Worm (Caenorhabditis elegans) whole organism, midembryonic: ENCODE results near the gene tsp-16.

ENCODE experiments used
- T22C8.4 ChIP-seq: fragments of 200-800 bp; sonication (Bioruptor generic); IDR thresholded peaks from 2 replicates; pipeline ENCODE4 v1.3.6; 2022; ENCODE audit warnings: missing genetic modification characterization, missing compliant biosample characterization
- flt-1 ChIP-seq: fragments of 200-800 bp; sonication (Bioruptor generic); IDR thresholded peaks from 2 replicates; pipeline ENCODE4 v1.3.6; 2022; ENCODE audit warnings: missing genetic modification characterization, missing compliant biosample characterization
- med-1 ChIP-seq: sonication (generic microtip); optimal IDR thresholded peaks from 2 replicates; lab custom pipeline; 2017; ENCODE audit warnings: missing genetic modification characterization, mild to moderate bottlenecking, missing compliant biosample characterization, antibody characterized with exemption, missing genetic modification reagents; ENCODE audit not compliant: insufficient read depth
- ref-1 ChIP-seq: fragments of 200-800 bp; sonication (Bioruptor generic); conservative IDR thresholded peaks from 2 replicates; pipeline ENCODE4 v1.3.6; 2022; ENCODE audit warnings: missing genetic modification reagents, missing genetic modification characterization, missing compliant biosample characterization
- tab-1 ChIP-seq: fragments of 200-800 bp; sonication (Bioruptor generic); IDR thresholded peaks from 2 replicates; pipeline ENCODE4 v1.3.6; 2022; ENCODE audit warnings: missing genetic modification characterization, missing compliant biosample characterization
- ztf-29 ChIP-seq: fragments of 200-800 bp; sonication (Bioruptor generic); IDR thresholded peaks from 2 replicates; pipeline ENCODE4 v1.3.6; 2022; ENCODE audit warnings: missing genetic modification reagents, missing genetic modification characterization, missing compliant biosample characterization

- TF ChIP-seq ref-1 (GFP tag; lab: Robert Waterston, UW) (no peak), med-1 (GFP tag; lab: Kevin White, UChicago) (no peak), tab-1 (no peak), T22C8.4 (GFP tag; lab: Robert Waterston, UW) (no peak), flt-1 (no peak), ztf-29 (GFP tag; lab: Robert Waterston, UW) (no peak)
Observed at ce11 chrX:6958914-6959313, 37.5 kb downstream of the tsp-16 start.
